Worm (Caenorhabditis elegans) whole organism, L3 larva: ENCODE measurements around the gene F47B8.14.

Experiments
- R02D3.7 ChIP-seq: fragments of 150-350 bp; optimal IDR thresholded peaks from 2 replicates; lab custom pipeline; 2014; ENCODE audit warnings: missing biosample characterization, missing genetic modification characterization
- ceh-28 ChIP-seq: fragments of 150-350 bp; optimal IDR thresholded peaks from 2 replicates; lab custom pipeline; 2014; ENCODE audit warnings: missing biosample characterization, missing genetic modification reagents, missing genetic modification characterization
- ceh-82 ChIP-seq: fragments of 150-350 bp; optimal IDR thresholded peaks from 2 replicates; lab custom pipeline; 2014; ENCODE audit warnings: missing biosample characterization, missing genetic modification characterization
- ceh-9 ChIP-seq: sonication (generic microtip); optimal IDR thresholded peaks from 2 replicates; lab custom pipeline; 2018; ENCODE audit warnings: missing biosample characterization, missing genetic modification characterization
- daf-12 ChIP-seq: fragments of 150-350 bp; optimal IDR thresholded peaks from 2 replicates; lab custom pipeline; 2014; ENCODE audit warnings: missing biosample characterization, missing genetic modification reagents, missing genetic modification characterization
- fkh-10 ChIP-seq: sonication (generic microtip); optimal IDR thresholded peaks from 2 replicates; lab custom pipeline; 2017; ENCODE audit warnings: missing biosample characterization, missing genetic modification reagents, missing genetic modification characterization
- nhr-12 ChIP-seq: fragments of 150-350 bp; optimal IDR thresholded peaks from 2 replicates; lab custom pipeline; 2014; ENCODE audit warnings: missing biosample characterization, missing genetic modification characterization
- nhr-28 ChIP-seq: fragments of 150-350 bp; optimal IDR thresholded peaks from 2 replicates; lab custom pipeline; 2014; ENCODE audit warnings: missing biosample characterization, missing genetic modification characterization
- nhr-76 ChIP-seq: fragments of 150-350 bp; sonication (generic microtip); optimal IDR thresholded peaks from 5 replicates; lab custom pipeline; 2014; ENCODE audit warnings: missing biosample characterization, missing genetic modification characterization
- nhr-77 ChIP-seq: fragments of 150-350 bp; optimal IDR thresholded peaks from 2 replicates; lab custom pipeline; 2014; ENCODE audit warnings: missing biosample characterization, missing genetic modification characterization
- sea-2 ChIP-seq: fragments of 150-350 bp; sonication (generic microtip); optimal IDR thresholded peaks from 4 replicates; lab custom pipeline; 2014; ENCODE audit warnings: missing biosample characterization, missing genetic modification reagents, missing genetic modification characterization
- skn-1 ChIP-seq: fragments of 150-350 bp; optimal IDR thresholded peaks from 2 replicates; lab custom pipeline; 2014; ENCODE audit warnings: missing biosample characterization, missing genetic modification characterization
- snpc-4 ChIP-seq: fragments of 150-350 bp; optimal IDR thresholded peaks from 2 replicates; lab custom pipeline; 2014; ENCODE audit warnings: missing biosample characterization, missing genetic modification characterization

- TF ChIP-seq fkh-10 (GFP tag; lab: Kevin White, UChicago) (no peak), ceh-82 (tag; lab: Kevin White, UChicago) (no peak), nhr-77 (tag; lab: Kevin White, UChicago) (no peak), nhr-76 (tag; lab: Kevin White, UChicago) (no peak), R02D3.7 (tag; lab: Kevin White, UChicago) (no peak), nhr-28 (tag; lab: Kevin White, UChicago) (no peak), snpc-4 (tag; lab: Kevin White, UChicago) (no peak), nhr-12 (tag; lab: Kevin White, UChicago) (no peak), skn-1 (no peak), ceh-9 (tag; lab: Kevin White, UChicago) (no peak), sea-2 (GFP tag; lab: Kevin White, UChicago) (no peak), ceh-28 (tag; lab: Kevin White, UChicago) (no peak), daf-12 (tag; lab: Kevin White, UChicago) (no peak)
Observed at ce11 chrV:14283241-14283640, 37.1 kb upstream of the F47B8.14 start, which contains the start of gene F40G12.10.
